Fruit fly (Drosophila melanogaster) whole organism, embryonic: ENCODE results near the gene Men.

Source experiments
- C15 ChIP-seq: fragments of 200-800 bp; sonication (Bioruptor generic); IDR thresholded peaks from 3 replicates; pipeline ENCODE4 v1.3.6; 2022; ENCODE audit warnings: missing biosample characterization, missing genetic modification characterization
- CG1024 ChIP-seq: fragments of 200-800 bp; sonication (Bioruptor generic); IDR thresholded peaks from 2 replicates; pipeline ENCODE4 v1.3.6; 2022; ENCODE audit warnings: missing biosample characterization, missing genetic modification characterization
- CG10274 ChIP-seq: fragments of 200-800 bp; sonication (Bioruptor generic); optimal IDR thresholded peaks from 3 replicates; lab custom pipeline; 2017; ENCODE audit warnings: missing biosample characterization, mild to moderate bottlenecking, missing genetic modification characterization
- CG10462 ChIP-seq: fragments of 200-800 bp; sonication (Bioruptor generic); optimal IDR thresholded peaks from 2 replicates; lab custom pipeline; 2016; ENCODE audit warnings: missing biosample characterization, missing genetic modification characterization
- CG10565 ChIP-seq: fragments of 200-800 bp; sonication (Bioruptor generic); optimal IDR thresholded peaks from 3 replicates; lab custom pipeline; 2016; ENCODE audit warnings: missing biosample characterization, mild to moderate bottlenecking, missing genetic modification characterization
- CG11247 ChIP-seq: fragments of 200-800 bp; sonication (Bioruptor generic); IDR thresholded peaks from 2 replicates; pipeline ENCODE4 v1.3.6; 2022; ENCODE audit warnings: missing biosample characterization, missing genetic modification characterization
- CG12236 ChIP-seq: fragments of 200-800 bp; sonication (Bioruptor generic); optimal IDR thresholded peaks from 2 replicates; lab custom pipeline; 2016; ENCODE audit warnings: missing biosample characterization, missing genetic modification characterization
- CG13123 ChIP-seq: fragments of 200-800 bp; sonication (Bioruptor generic); optimal IDR thresholded peaks from 2 replicates; lab custom pipeline; 2016; ENCODE audit warnings: missing biosample characterization, missing genetic modification characterization
- CG14050 ChIP-seq: fragments of 200-800 bp; sonication (Bioruptor generic); IDR thresholded peaks from 3 replicates; pipeline ENCODE4 v1.3.6; 2022; ENCODE audit warnings: missing biosample characterization, missing genetic modification characterization
- CG15011 ChIP-seq: fragments of 200-800 bp; sonication (Bioruptor generic); optimal IDR thresholded peaks from 3 replicates; lab custom pipeline; 2018; ENCODE audit warnings: missing biosample characterization, mild to moderate bottlenecking, missing genetic modification characterization
- CG17186 ChIP-seq: fragments of 200-800 bp; sonication (Bioruptor generic); optimal IDR thresholded peaks from 3 replicates; lab custom pipeline; 2017; ENCODE audit warnings: missing biosample characterization, missing genetic modification reagents, missing genetic modification characterization
- CG17328 ChIP-seq: fragments of 200-800 bp; sonication (Bioruptor generic); IDR thresholded peaks from 2 replicates; pipeline ENCODE4 v1.3.6; 2022; ENCODE audit warnings: missing biosample characterization, missing genetic modification characterization
- CG17612 ChIP-seq: fragments of 200-800 bp; sonication (Bioruptor generic); IDR thresholded peaks from 2 replicates; pipeline ENCODE4 v1.3.6; 2022; ENCODE audit warnings: missing biosample characterization, missing genetic modification characterization
- CG2129 ChIP-seq: fragments of 200-800 bp; sonication (Bioruptor generic); IDR thresholded peaks from 2 replicates; pipeline ENCODE4 v1.3.6; 2022; ENCODE audit warnings: missing biosample characterization, missing genetic modification characterization; ENCODE audit not compliant: partially characterized antibody
- CG30431 ChIP-seq: fragments of 200-800 bp; sonication (Bioruptor generic); optimal IDR thresholded peaks from 2 replicates; lab custom pipeline; 2017; ENCODE audit warnings: missing biosample characterization, missing genetic modification characterization
- CG42726 ChIP-seq: fragments of 200-800 bp; sonication (Bioruptor generic); IDR thresholded peaks from 2 replicates; pipeline ENCODE4 v1.3.6; 2022; ENCODE audit warnings: missing biosample characterization, missing genetic modification characterization; ENCODE audit not compliant: partially characterized antibody
- CG6272 ChIP-seq: fragments of 200-800 bp; sonication (Bioruptor generic); IDR thresholded peaks from 2 replicates; pipeline ENCODE4 v1.3.6; 2022; ENCODE audit warnings: missing biosample characterization, missing genetic modification characterization
- CG6689 ChIP-seq: fragments of 200-800 bp; sonication (Bioruptor generic); IDR thresholded peaks from 2 replicates; pipeline ENCODE4 v1.3.6; 2022; ENCODE audit warnings: missing biosample characterization, missing genetic modification characterization
- CG6854 ChIP-seq: fragments of 200-800 bp; sonication (Bioruptor generic); optimal IDR thresholded peaks from 3 replicates; lab custom pipeline; 2017; ENCODE audit warnings: missing biosample characterization, mild to moderate bottlenecking, missing genetic modification characterization
- CG9876 ChIP-seq: fragments of 200-800 bp; sonication (Bioruptor generic); optimal IDR thresholded peaks from 2 replicates; lab custom pipeline; 2016; ENCODE audit warnings: missing biosample characterization, missing genetic modification characterization
- CoRest ChIP-seq: fragments of 200-800 bp; sonication (Bioruptor generic); optimal IDR thresholded peaks from 3 replicates; lab custom pipeline; 2018; ENCODE audit warnings: missing biosample characterization, mild to moderate bottlenecking, missing genetic modification characterization, moderate library complexity
- Dbx ChIP-seq: fragments of 200-800 bp; sonication (Bioruptor generic); IDR thresholded peaks from 3 replicates; pipeline ENCODE4 v1.3.6; 2022; ENCODE audit warnings: missing biosample characterization, missing genetic modification characterization
- Dip3 ChIP-seq: fragments of 200-800 bp; sonication (Bioruptor generic); optimal IDR thresholded peaks from 3 replicates; lab custom pipeline; 2016; ENCODE audit warnings: missing biosample characterization, missing genetic modification characterization
- Doc3 ChIP-seq: fragments of 200-800 bp; sonication (Bioruptor generic); IDR thresholded peaks from 3 replicates; pipeline ENCODE4 v1.3.6; 2022; ENCODE audit warnings: missing biosample characterization, missing genetic modification characterization; ENCODE audit not compliant: partially characterized antibody
- Eip74EF ChIP-seq, 2 experiments: fragments of 200-800 bp in 1 of 2; fragments of >200 bp in 1 of 2; sonication (Bioruptor generic) in 1 of 2; optimal IDR thresholded peaks; 2 replicates each; lab custom pipeline; 2017 to 2019; ENCODE audit warnings: missing biosample characterization in 2 of 2, missing genetic modification characterization in 2 of 2, mild to moderate bottlenecking in 1 of 2, moderate library complexity in 1 of 2
- HLH4C ChIP-seq: fragments of 200-800 bp; sonication (Bioruptor generic); IDR thresholded peaks from 3 replicates; pipeline ENCODE4 v1.3.6; 2022; ENCODE audit warnings: missing biosample characterization, missing genetic modification characterization; ENCODE audit not compliant: partially characterized antibody
- HLHmδ ChIP-seq: fragments of 200-800 bp; sonication (Bioruptor generic); optimal IDR thresholded peaks from 2 replicates; lab custom pipeline; 2018; ENCODE audit warnings: missing biosample characterization, mild to moderate bottlenecking, missing genetic modification characterization, moderate library complexity
- Hr39 ChIP-seq: fragments of >200 bp; optimal IDR thresholded peaks from 2 replicates; lab custom pipeline; 2017
- Lhr ChIP-seq: fragments of 200-800 bp; sonication (Bioruptor generic); optimal IDR thresholded peaks from 3 replicates; lab custom pipeline; 2017; ENCODE audit warnings: mild to moderate bottlenecking, missing biosample characterization, missing genetic modification reagents, missing genetic modification characterization
- MTF-1 ChIP-seq: fragments of 200-800 bp; sonication (Bioruptor generic); optimal IDR thresholded peaks from 2 replicates; lab custom pipeline; 2018; ENCODE audit warnings: missing biosample characterization, mild to moderate bottlenecking, missing genetic modification characterization, borderline replicate concordance
- Neu2 ChIP-seq: fragments of 200-800 bp; sonication (Bioruptor generic); optimal IDR thresholded peaks from 3 replicates; lab custom pipeline; 2016; ENCODE audit warnings: missing biosample characterization, missing genetic modification characterization, borderline replicate concordance
- Sin3A ChIP-seq: fragments of >200 bp; optimal IDR thresholded peaks from 2 replicates; lab custom pipeline; 2018
- Tbp ChIP-seq: fragments of >200 bp; optimal IDR thresholded peaks from 2 replicates; lab custom pipeline; 2018; ENCODE audit warnings: missing biosample characterization, missing genetic modification characterization
- aop ChIP-seq: fragments of 200-800 bp; sonication (Bioruptor generic); IDR thresholded peaks from 2 replicates; pipeline ENCODE4 v1.3.6; 2022; ENCODE audit warnings: missing biosample characterization, missing genetic modification characterization
- ara ChIP-seq: fragments of 200-800 bp; sonication (Bioruptor generic); IDR thresholded peaks from 2 replicates; pipeline ENCODE4 v1.3.6; 2022; ENCODE audit warnings: missing biosample characterization, missing genetic modification characterization
- ase ChIP-seq: fragments of 200-800 bp; sonication (Bioruptor generic); IDR thresholded peaks from 3 replicates; pipeline ENCODE4 v1.3.6; 2022; ENCODE audit warnings: missing biosample characterization, missing genetic modification characterization
- cad ChIP-seq: fragments of >200 bp; optimal IDR thresholded peaks from 2 replicates; lab custom pipeline; 2017; ENCODE audit warnings: missing biosample characterization, missing genetic modification characterization
- cato ChIP-seq: fragments of 200-800 bp; sonication (Bioruptor generic); optimal IDR thresholded peaks from 2 replicates; lab custom pipeline; 2016; ENCODE audit warnings: missing biosample characterization, missing genetic modification characterization, borderline replicate concordance
- dimm ChIP-seq: fragments of 200-800 bp; sonication (Bioruptor generic); IDR thresholded peaks from 2 replicates; pipeline ENCODE4 v1.3.6; 2022; ENCODE audit warnings: missing biosample characterization, missing genetic modification characterization
- ewg ChIP-seq: fragments of 200-800 bp; sonication (Bioruptor generic); optimal IDR thresholded peaks from 3 replicates; lab custom pipeline; 2017; ENCODE audit warnings: mild to moderate bottlenecking, missing biosample characterization, missing genetic modification reagents, missing genetic modification characterization
- exex ChIP-seq: fragments of 200-800 bp; sonication (Bioruptor generic); optimal IDR thresholded peaks from 4 replicates; lab custom pipeline; 2018; ENCODE audit warnings: missing biosample characterization, mild to moderate bottlenecking, missing genetic modification characterization, moderate library complexity
- ftz-f1 ChIP-seq: fragments of 200-800 bp; sonication (Bioruptor generic); optimal IDR thresholded peaks from 2 replicates; lab custom pipeline; 2016; ENCODE audit warnings: missing biosample characterization, missing genetic modification characterization
- gcm2 ChIP-seq: fragments of 200-800 bp; sonication (Bioruptor generic); optimal IDR thresholded peaks from 2 replicates; lab custom pipeline; 2016; ENCODE audit warnings: missing biosample characterization, missing genetic modification characterization
- gsb ChIP-seq: fragments of 200-800 bp; sonication (Bioruptor generic); IDR thresholded peaks from 2 replicates; pipeline ENCODE4 v1.3.6; 2022; ENCODE audit warnings: missing biosample characterization, missing genetic modification characterization
- jigr1 ChIP-seq: fragments of 200-800 bp; sonication (Bioruptor generic); IDR thresholded peaks from 3 replicates; pipeline ENCODE4 v1.3.6; 2022; ENCODE audit warnings: missing biosample characterization, missing genetic modification characterization
- psq ChIP-seq: fragments of 200-800 bp; sonication (Bioruptor generic); optimal IDR thresholded peaks from 2 replicates; lab custom pipeline; 2017; ENCODE audit warnings: missing biosample characterization, missing genetic modification characterization
- row ChIP-seq: fragments of 200-800 bp; sonication (Bioruptor generic); IDR thresholded peaks from 3 replicates; pipeline ENCODE4 v1.3.6; 2022; ENCODE audit warnings: missing biosample characterization, missing genetic modification characterization
- sens ChIP-seq: fragments of 200-800 bp; sonication (Bioruptor generic); peaks from one replicate; lab custom pipeline; 2016; ENCODE audit warnings: missing biosample characterization, missing genetic modification characterization
- sens-2 ChIP-seq: fragments of 200-800 bp; sonication (Bioruptor generic); IDR thresholded peaks from 2 replicates; pipeline ENCODE4 v1.3.6; 2022; ENCODE audit warnings: missing biosample characterization, missing genetic modification characterization
- shn ChIP-seq: fragments of 200-800 bp; sonication (Bioruptor generic); optimal IDR thresholded peaks from 3 replicates; lab custom pipeline; 2016; ENCODE audit warnings: missing biosample characterization, missing genetic modification characterization
- slbo ChIP-seq: fragments of 200-800 bp; sonication (Bioruptor generic); IDR thresholded peaks from 2 replicates; pipeline ENCODE4 v1.3.6; 2022; ENCODE audit warnings: missing biosample characterization, missing genetic modification characterization
- slp2 ChIP-seq: fragments of 200-800 bp; sonication (Bioruptor generic); optimal IDR thresholded peaks from 2 replicates; lab custom pipeline; 2016; ENCODE audit warnings: missing biosample characterization, missing genetic modification characterization
- tio ChIP-seq: fragments of 200-800 bp; sonication (Bioruptor generic); optimal IDR thresholded peaks from 2 replicates; lab custom pipeline; 2017; ENCODE audit warnings: missing biosample characterization, missing genetic modification characterization, inconsistent platforms

Men gene

dm6 chr3R:12701257-12701656 is 21.0 kb downstream of the Men start (continued):
- TF ChIP-seq HLH4C (GFP tag; lab: Robert Waterston, UW) (no peak), Doc3 (no peak), Tbp (GFP tag; lab: Kevin White, UChicago) (no peak), ftz-f1 (GFP tag; lab: Kevin White, UChicago) (no peak), shn (GFP tag; lab: Kevin White, UChicago) (no peak), CG15011 (GFP tag; lab: Kevin White, UChicago) (no peak), tio (no peak), CG14050 (no peak), CG10565 (GFP tag; lab: Kevin White, UChicago) (no peak), CG17186 (GFP tag; lab: Kevin White, UChicago) (no peak), CG2129 (no peak), Neu2 (GFP tag; lab: Kevin White, UChicago) (no peak), CG10462 (no peak), CG13123 (GFP tag; lab: Kevin White, UChicago) (no peak), exex (tag; lab: Kevin White, UChicago) (peak; percentile 11), CG30431 (no peak), jigr1 (GFP tag; lab: Robert Waterston, UW) (no peak), sens-2 (GFP tag; lab: Robert Waterston, UW) (no peak), CG10274 (no peak), CG12236 (GFP tag; lab: Kevin White, UChicago) (no peak), Hr39 (lab: Kevin White, UChicago) (no peak), Dbx (GFP tag; lab: Robert Waterston, UW) (no peak), gsb (GFP tag; lab: Robert Waterston, UW) (no peak), CG1024 (no peak), dimm (GFP tag; lab: Robert Waterston, UW) (no peak), slbo (GFP tag; lab: Robert Waterston, UW) (no peak), CG11247 (GFP tag; lab: Robert Waterston, UW) (no peak), ewg (GFP tag; lab: Kevin White, UChicago) (no peak), CG42726 (GFP tag; lab: Robert Waterston, UW) (no peak), C15 (no peak), gcm2 (GFP tag; lab: Kevin White, UChicago) (no peak), ara (GFP tag; lab: Robert Waterston, UW) (0 out of 2 replicates have a peak, but pooled peaks have one; percentile 42), CG9876 (GFP tag; lab: Kevin White, UChicago) (no peak), CG6272 (GFP tag; lab: Robert Waterston, UW) (no peak), CG6854 (GFP tag; lab: Kevin White, UChicago) (no peak), slp2 (GFP tag; lab: Kevin White, UChicago) (no peak), CG17612 (GFP tag; lab: Robert Waterston, UW) (no peak), CoRest (tag; lab: Kevin White, UChicago) (no peak), psq (GFP tag; lab: Kevin White, UChicago) (no peak), MTF-1 (peak; percentile 46), CG6689 (no peak), aop (GFP tag; lab: Robert Waterston, UW) (no peak), Dip3 (GFP tag; lab: Kevin White, UChicago) (no peak), CG17328 (GFP tag; lab: Robert Waterston, UW) (peak; percentile 16; the same call in 1 of the 2 replicates), Sin3A (lab: Kevin White, UChicago) (no peak), cato (no peak), cad (GFP tag; lab: Kevin White, UChicago) (no peak), Lhr (no peak), row (GFP tag; lab: Robert Waterston, UW) (no peak), sens (GFP tag; lab: Kevin White, UChicago) (peak; percentile 78), HLHmδ (GFP tag; lab: Kevin White, UChicago) (peak; percentile 9), Eip74EF (GFP tag; optimal IDR thresholded peaks at IDR 0.05; lab: Kevin White, UChicago) (peak in 1 of 2 experiments; percentile 15), ase (GFP tag; lab: Robert Waterston, UW) (no peak)
